Worm (Caenorhabditis elegans): ENCODE measurements around the gene C05D11.13.

C05D11.13 gene

ce11 chrIII:6436308-6436707 is 8.1 kb downstream of the C05D11.13 start, which contains the start of gene C05D11.1:
TSS of gene C05D11.1 (plus strand) at chrIII:6436608.
- TF ChIP-seq tbx-8 (GFP tag; optimal IDR thresholded peaks at IDR 0.05) (no peak), lin-13 (tag; optimal IDR thresholded peaks at IDR 0.05) (no peak), ceh-43 (GFP tag; optimal IDR thresholded peaks at IDR 0.05) (no peak), sptf-1 (tag; optimal IDR thresholded peaks at IDR 0.05) (no peak), cnd-1 (tag; optimal IDR thresholded peaks at IDR 0.05) (no peak), mls-2 (tag; optimal IDR thresholded peaks at IDR 0.05) (no peak), mep-1 (tag; optimal IDR thresholded peaks at IDR 0.05) (no peak), nhr-76 (tag; optimal IDR thresholded peaks at IDR 0.05) (no peak), ham-2 (GFP tag; optimal IDR thresholded peaks at IDR 0.05) (no peak), elt-3 (tag; optimal IDR thresholded peaks at IDR 0.05) (no peak), elt-1 (tag; optimal IDR thresholded peaks at IDR 0.05; ENCODE audit: borderline replicate concordance, insufficient read depth) (no peak), mab-5 (tag; optimal IDR thresholded peaks at IDR 0.05) (no peak), snpc-4 (tag; optimal IDR thresholded peaks at IDR 0.05) (no peak), ceh-83 (GFP tag; optimal IDR thresholded peaks at IDR 0.05) (no peak), ztf-11 (tag; optimal IDR thresholded peaks at IDR 0.05) (no peak), pha-4 (tag; optimal IDR thresholded peaks at IDR 0.05) (no peak), ceh-39 (tag; optimal IDR thresholded peaks at IDR 0.05) (no peak), M03D4.4 (tag; optimal IDR thresholded peaks at IDR 0.05) (no peak), sem-2 (GFP tag; optimal IDR thresholded peaks at IDR 0.05) (no peak)

ce11 chrIII:6432939-6433338 is 11.4 kb downstream of the C05D11.13 start, which contains the start of gene vps-16:
TSS of gene vps-16 (plus strand) at chrIII:6433239.
- TF ChIP-seq cnd-1 (tag; optimal IDR thresholded peaks at IDR 0.05) (no peak), ces-1 (GFP tag; optimal IDR thresholded peaks at IDR 0.05) (no peak), elt-3 (tag; optimal IDR thresholded peaks at IDR 0.05) (no peak), sem-2 (GFP tag; optimal IDR thresholded peaks at IDR 0.05) (no peak), tbx-8 (GFP tag; optimal IDR thresholded peaks at IDR 0.05) (no peak), flh-1 (GFP tag; optimal IDR thresholded peaks at IDR 0.05) (no peak), mab-5 (tag; optimal IDR thresholded peaks at IDR 0.05) (no peak)

- TF ChIP-seq mep-1 (tag; optimal IDR thresholded peaks at IDR 0.05) (peak; percentile 75), M03D4.4 (tag; optimal IDR thresholded peaks at IDR 0.05) (no peak), lin-13 (tag; optimal IDR thresholded peaks at IDR 0.05) (peak; percentile 48), ces-1 (GFP tag; optimal IDR thresholded peaks at IDR 0.05) (peak; percentile 99), ztf-11 (tag; optimal IDR thresholded peaks at IDR 0.05) (no peak), ceh-39 (tag; optimal IDR thresholded peaks at IDR 0.05) (no peak), unc-39 (tag; optimal IDR thresholded peaks at IDR 0.05) (no peak), elt-1 (tag; optimal IDR thresholded peaks at IDR 0.05; ENCODE audit: borderline replicate concordance, insufficient read depth) (no peak), hlh-1 (tag; optimal IDR thresholded peaks at IDR 0.05) (peak; percentile 30), nhr-237 (tag; optimal IDR thresholded peaks at IDR 0.05) (no peak), sptf-1 (tag; optimal IDR thresholded peaks at IDR 0.05) (peak; percentile 55), unc-120 (tag; optimal IDR thresholded peaks at IDR 0.05; ENCODE audit: poor library complexity, severe bottlenecking) (no peak), mab-5 (tag; optimal IDR thresholded peaks at IDR 0.05) (no peak), sem-2 (GFP tag; optimal IDR thresholded peaks at IDR 0.05) (no peak), pha-4 (tag; optimal IDR thresholded peaks at IDR 0.05) (peak; percentile 86), elt-3 (tag; optimal IDR thresholded peaks at IDR 0.05) (no peak), bed-3 (GFP tag; optimal IDR thresholded peaks at IDR 0.05) (no peak), nhr-12 (tag; optimal IDR thresholded peaks at IDR 0.05) (no peak), ceh-43 (GFP tag; optimal IDR thresholded peaks at IDR 0.05) (peak; percentile 80), mls-2 (tag; optimal IDR thresholded peaks at IDR 0.05) (no peak), nhr-28 (tag; optimal IDR thresholded peaks at IDR 0.05) (no peak), drap-1 (GFP tag; optimal IDR thresholded peaks at IDR 0.05) (no peak), nhr-76 (tag; optimal IDR thresholded peaks at IDR 0.05) (no peak), unc-62 (GFP tag; optimal IDR thresholded peaks at IDR 0.05) (no peak), snpc-4 (tag; optimal IDR thresholded peaks at IDR 0.05) (no peak), tbx-8 (GFP tag; optimal IDR thresholded peaks at IDR 0.05) (no peak), blmp-1 (tag; optimal IDR thresholded peaks at IDR 0.05) (no peak), ceh-83 (GFP tag; optimal IDR thresholded peaks at IDR 0.05) (no peak), cnd-1 (tag; optimal IDR thresholded peaks at IDR 0.05) (no peak), lin-32 (GFP tag; optimal IDR thresholded peaks at IDR 0.05) (no peak), ham-2 (GFP tag; optimal IDR thresholded peaks at IDR 0.05) (peak; percentile 70), lsy-2 (tag; optimal IDR thresholded peaks at IDR 0.05) (peak; percentile 81), zip-8 (tag; optimal IDR thresholded peaks at IDR 0.05) (no peak), nhr-2 (tag; optimal IDR thresholded peaks at IDR 0.05) (no peak), flh-1 (GFP tag; optimal IDR thresholded peaks at IDR 0.05) (no peak)
These were observed 12.6 kb downstream of the C05D11.13 start, which contains the start of the genes mrps-17 and txdc-9 for ce11 chrIII:6431766-6432228. TSS of gene mrps-17 (minus strand) at chrIII:6431798. TSS of gene txdc-9 (plus strand) at chrIII:6432178.

All from whole organism, mixed stage, embryonic.